Fruit fly (Drosophila melanogaster) whole organism, embryonic: ENCODE data around the gene CG9672.

Experiments used
- Bdp1 ChIP-seq: fragments of 200-800 bp; sonication (Bioruptor generic); optimal IDR thresholded peaks from 3 replicates; lab custom pipeline; 2016; ENCODE audit warnings: missing biosample characterization, missing genetic modification characterization
- Blimp-1 ChIP-seq: fragments of 200-800 bp; sonication (Bioruptor generic); optimal IDR thresholded peaks from 3 replicates; lab custom pipeline; 2018; ENCODE audit warnings: missing biosample characterization, missing genetic modification characterization, mild to moderate bottlenecking, moderate library complexity, missing genetic modification reagents
- CG10366 ChIP-seq: fragments of 200-800 bp; sonication (Bioruptor generic); IDR thresholded peaks from 2 replicates; pipeline ENCODE4 v1.3.6; 2022; ENCODE audit warnings: missing biosample characterization, missing genetic modification characterization
- CG11247 ChIP-seq: fragments of 200-800 bp; sonication (Bioruptor generic); IDR thresholded peaks from 2 replicates; pipeline ENCODE4 v1.3.6; 2022; ENCODE audit warnings: missing biosample characterization, missing genetic modification characterization
- CG11456 ChIP-seq: fragments of 200-800 bp; sonication (Bioruptor generic); IDR thresholded peaks from 3 replicates; pipeline ENCODE4 v1.3.6; 2022; ENCODE audit warnings: missing biosample characterization, missing genetic modification characterization
- CG11695 ChIP-seq: fragments of 200-800 bp; sonication (Bioruptor generic); IDR thresholded peaks from 3 replicates; pipeline ENCODE4 v1.3.6; 2022; ENCODE audit warnings: missing biosample characterization, missing genetic modification characterization
- CG11723 ChIP-seq: fragments of 200-800 bp; sonication (Bioruptor generic); optimal IDR thresholded peaks from 2 replicates; lab custom pipeline; 2017; ENCODE audit warnings: missing biosample characterization, mild to moderate bottlenecking, missing genetic modification characterization
- CG13424 ChIP-seq: fragments of 200-800 bp; sonication (Bioruptor generic); optimal IDR thresholded peaks from 2 replicates; lab custom pipeline; 2019; ENCODE audit warnings: missing biosample characterization, mild to moderate bottlenecking, missing genetic modification characterization, moderate library complexity
- CG15269 ChIP-seq: fragments of 200-800 bp; sonication (Bioruptor generic); optimal IDR thresholded peaks from 2 replicates; lab custom pipeline; 2018; ENCODE audit warnings: missing biosample characterization, mild to moderate bottlenecking, missing genetic modification characterization, moderate library complexity
- CG1529 ChIP-seq: fragments of 200-800 bp; sonication (Bioruptor generic); optimal IDR thresholded peaks from 3 replicates; lab custom pipeline; 2018; ENCODE audit warnings: missing biosample characterization, missing genetic modification characterization
- CG16815 ChIP-seq: fragments of 200-800 bp; sonication (Bioruptor generic); optimal IDR thresholded peaks from 3 replicates; lab custom pipeline; 2017; ENCODE audit warnings: missing biosample characterization, mild to moderate bottlenecking, missing genetic modification characterization
- CG17568 ChIP-seq: fragments of 200-800 bp; sonication (Bioruptor generic); optimal IDR thresholded peaks from 2 replicates; lab custom pipeline; 2018; ENCODE audit warnings: missing biosample characterization, mild to moderate bottlenecking, missing genetic modification characterization, moderate library complexity
- CG17912 ChIP-seq: fragments of 200-800 bp; sonication (Bioruptor generic); optimal IDR thresholded peaks from 2 replicates; lab custom pipeline; 2018; ENCODE audit warnings: missing biosample characterization, mild to moderate bottlenecking, missing genetic modification characterization
- CG18619 ChIP-seq: fragments of 200-800 bp; sonication (Bioruptor generic); optimal IDR thresholded peaks from 3 replicates; lab custom pipeline; 2017; ENCODE audit warnings: missing biosample characterization, mild to moderate bottlenecking, missing genetic modification characterization
- CG2889 ChIP-seq: fragments of 200-800 bp; sonication (Bioruptor generic); IDR thresholded peaks from 3 replicates; pipeline ENCODE4 v1.3.6; 2022; ENCODE audit warnings: missing biosample characterization, missing genetic modification characterization
- CG31224 ChIP-seq: fragments of 200-800 bp; sonication (Bioruptor generic); IDR thresholded peaks from 2 replicates; pipeline ENCODE4 v1.3.6; 2022; ENCODE audit warnings: missing biosample characterization, missing genetic modification characterization
- CG3838 ChIP-seq: fragments of 200-800 bp; sonication (Bioruptor generic); optimal IDR thresholded peaks from 3 replicates; lab custom pipeline; 2016; ENCODE audit warnings: missing biosample characterization, missing genetic modification characterization
- CG4282 ChIP-seq: fragments of 200-800 bp; sonication (Bioruptor generic); optimal IDR thresholded peaks from 2 replicates; lab custom pipeline; 2016; ENCODE audit warnings: missing biosample characterization, missing genetic modification characterization
- CG7271 ChIP-seq: fragments of 200-800 bp; sonication (Bioruptor generic); optimal IDR thresholded peaks from 2 replicates; lab custom pipeline; 2018; ENCODE audit warnings: missing biosample characterization, mild to moderate bottlenecking, missing genetic modification characterization, moderate library complexity
- CG8944 ChIP-seq: fragments of 200-800 bp; sonication (Bioruptor generic); optimal IDR thresholded peaks from 3 replicates; lab custom pipeline; 2016; ENCODE audit warnings: missing biosample characterization, missing genetic modification characterization
- CG9437 ChIP-seq: fragments of 200-800 bp; sonication (Bioruptor generic); optimal IDR thresholded peaks from 2 replicates; lab custom pipeline; 2018; ENCODE audit warnings: missing biosample characterization, mild to moderate bottlenecking, missing genetic modification characterization
- Dek ChIP-seq: fragments of 200-800 bp; sonication (Bioruptor generic); optimal IDR thresholded peaks from 3 replicates; lab custom pipeline; 2019; ENCODE audit warnings: missing biosample characterization, mild to moderate bottlenecking, missing genetic modification characterization, moderate library complexity
- Elba2 ChIP-seq: fragments of 200-800 bp; sonication (Bioruptor generic); optimal IDR thresholded peaks from 3 replicates; lab custom pipeline; 2016; ENCODE audit warnings: missing biosample characterization, missing genetic modification characterization
- Lpt ChIP-seq: fragments of >200 bp; optimal IDR thresholded peaks from 2 replicates; lab custom pipeline; 2018; ENCODE audit warnings: missing biosample characterization, missing genetic modification characterization
- Ravus ChIP-seq: fragments of 200-800 bp; sonication (Bioruptor generic); IDR thresholded peaks from 2 replicates; pipeline ENCODE4 v1.3.6; 2022; ENCODE audit warnings: missing biosample characterization, missing genetic modification characterization
- Sry-δ ChIP-seq: fragments of 200-800 bp; sonication (Bioruptor generic); optimal IDR thresholded peaks from 2 replicates; lab custom pipeline; 2016; ENCODE audit warnings: missing biosample characterization, missing genetic modification characterization
- YL-1 ChIP-seq: fragments of 200-800 bp; sonication (Bioruptor generic); optimal IDR thresholded peaks from 3 replicates; lab custom pipeline; 2017; ENCODE audit warnings: missing biosample characterization, mild to moderate bottlenecking, missing genetic modification characterization
- ac ChIP-seq: fragments of 200-800 bp; sonication (Bioruptor generic); optimal IDR thresholded peaks from 3 replicates; lab custom pipeline; 2017; ENCODE audit warnings: missing biosample characterization, mild to moderate bottlenecking, missing genetic modification characterization
- al ChIP-seq: fragments of 200-800 bp; sonication (Bioruptor generic); IDR thresholded peaks from 2 replicates; pipeline ENCODE4 v1.3.6; 2022; ENCODE audit warnings: missing biosample characterization, missing genetic modification characterization
- ato ChIP-seq: fragments of 200-800 bp; sonication (Bioruptor generic); IDR thresholded peaks from 2 replicates; pipeline ENCODE4 v1.3.6; 2022; ENCODE audit warnings: missing biosample characterization, missing genetic modification characterization; ENCODE audit not compliant: partially characterized antibody
- croc ChIP-seq: fragments of 200-800 bp; sonication (Bioruptor generic); conservative IDR thresholded peaks from 3 replicates; pipeline ENCODE4 v1.3.6; 2022; ENCODE audit warnings: missing biosample characterization, missing genetic modification characterization
- cwo ChIP-seq: fragments of 200-800 bp; sonication (Bioruptor generic); optimal IDR thresholded peaks from 3 replicates; lab custom pipeline; 2017; ENCODE audit warnings: missing biosample characterization, missing genetic modification characterization, mild to moderate bottlenecking, moderate library complexity, missing genetic modification reagents
- disco-r ChIP-seq: fragments of 200-800 bp; sonication (Bioruptor generic); optimal IDR thresholded peaks from 2 replicates; lab custom pipeline; 2016; ENCODE audit warnings: missing biosample characterization, missing genetic modification characterization
- gfzf ChIP-seq: fragments of 200-800 bp; sonication (Bioruptor generic); optimal IDR thresholded peaks from 2 replicates; lab custom pipeline; 2016; ENCODE audit warnings: missing biosample characterization, mild to moderate bottlenecking, missing genetic modification characterization, moderate library complexity
- hth ChIP-seq: fragments of >200 bp; optimal IDR thresholded peaks from 2 replicates; lab custom pipeline; 2017; ENCODE audit warnings: inconsistent platforms
- jigr1 ChIP-seq: fragments of 200-800 bp; sonication (Bioruptor generic); IDR thresholded peaks from 3 replicates; pipeline ENCODE4 v1.3.6; 2022; ENCODE audit warnings: missing biosample characterization, missing genetic modification characterization
- kni ChIP-seq: fragments of 200-800 bp; sonication (Bioruptor generic); optimal IDR thresholded peaks from 3 replicates; lab custom pipeline; 2017; ENCODE audit warnings: mild to moderate bottlenecking, missing biosample characterization, missing genetic modification reagents, missing genetic modification characterization
- lab ChIP-seq: fragments of 200-800 bp; sonication (Bioruptor generic); optimal IDR thresholded peaks from 3 replicates; lab custom pipeline; 2017; ENCODE audit warnings: missing biosample characterization, missing genetic modification characterization, mild to moderate bottlenecking, moderate library complexity, missing genetic modification reagents
- nerfin-2 ChIP-seq: fragments of 200-800 bp; sonication (Bioruptor generic); IDR thresholded peaks from 2 replicates; pipeline ENCODE4 v1.3.6; 2022; ENCODE audit warnings: missing biosample characterization, missing genetic modification characterization; ENCODE audit not compliant: partially characterized antibody
- p53 ChIP-seq: fragments of 200-800 bp; sonication (Bioruptor generic); optimal IDR thresholded peaks from 2 replicates; lab custom pipeline; 2016; ENCODE audit warnings: missing biosample characterization, missing genetic modification characterization
- pfk ChIP-seq: fragments of 200-800 bp; sonication (Bioruptor generic); optimal IDR thresholded peaks from 2 replicates; lab custom pipeline; 2018; ENCODE audit warnings: missing biosample characterization, mild to moderate bottlenecking, missing genetic modification characterization, moderate library complexity
- phol ChIP-seq: fragments of 200-800 bp; sonication (Bioruptor generic); optimal IDR thresholded peaks from 3 replicates; lab custom pipeline; 2018; ENCODE audit warnings: missing biosample characterization, mild to moderate bottlenecking, missing genetic modification characterization, moderate library complexity
- pum ChIP-seq: fragments of 200-800 bp; sonication (Bioruptor generic); optimal IDR thresholded peaks from 2 replicates; lab custom pipeline; 2016; ENCODE audit warnings: missing biosample characterization, missing genetic modification characterization
- pzg ChIP-seq: fragments of 200-800 bp; sonication (Bioruptor generic); optimal IDR thresholded peaks from 3 replicates; lab custom pipeline; 2018; ENCODE audit warnings: missing biosample characterization, mild to moderate bottlenecking, missing genetic modification characterization, moderate library complexity
- salm ChIP-seq: fragments of 200-800 bp; sonication (Bioruptor generic); optimal IDR thresholded peaks from 2 replicates; lab custom pipeline; 2018; ENCODE audit warnings: missing biosample characterization, mild to moderate bottlenecking, missing genetic modification characterization
- seq ChIP-seq: fragments of 200-800 bp; sonication (Bioruptor generic); IDR thresholded peaks from 2 replicates; pipeline ENCODE4 v1.3.6; 2022; ENCODE audit warnings: missing biosample characterization, missing genetic modification characterization
- sim ChIP-seq: fragments of 200-800 bp; sonication (Bioruptor generic); IDR thresholded peaks from 2 replicates; pipeline ENCODE4 v1.3.6; 2022; ENCODE audit warnings: missing biosample characterization, missing genetic modification characterization
- sisA ChIP-seq: fragments of 200-800 bp; sonication (Bioruptor generic); IDR thresholded peaks from 2 replicates; pipeline ENCODE4 v1.3.6; 2022; ENCODE audit warnings: missing biosample characterization, missing genetic modification characterization
- stwl ChIP-seq: fragments of 200-800 bp; sonication (Bioruptor generic); optimal IDR thresholded peaks from 3 replicates; lab custom pipeline; 2018; ENCODE audit warnings: missing biosample characterization, mild to moderate bottlenecking, missing genetic modification characterization, moderate library complexity
- tap ChIP-seq: fragments of 200-800 bp; optimal IDR thresholded peaks from 3 replicates; lab custom pipeline; 2019; ENCODE audit warnings: missing biosample characterization, mild to moderate bottlenecking, missing genetic modification characterization, moderate library complexity

CG9672 gene

dm6 chrX:16751579-16752156 is 45.0 kb upstream of the CG9672 start, which contains the start of gene goe (continued):
- TF ChIP-seq CG15269 (tag; lab: Kevin White, UChicago), result peak; percentile 75
- peak; percentile 85 for TF ChIP-seq CG18619 (GFP tag; lab: Kevin White, UChicago)
- TF ChIP-seq cwo, result peak; percentile 34
- peak; percentile 74 for TF ChIP-seq Bdp1 (GFP tag; lab: Kevin White, UChicago)
- TF ChIP-seq CG9437 (GFP tag; lab: Kevin White, UChicago), result peak; percentile 56
- no peak for TF ChIP-seq jigr1 (GFP tag; lab: Robert Waterston, UW)
- peak; percentile 44; the same call in 1 of the 2 replicates for TF ChIP-seq seq (GFP tag; lab: Robert Waterston, UW)
- TF ChIP-seq CG3838 (GFP tag; lab: Kevin White, UChicago), result peak; percentile 70
- TF ChIP-seq CG17912, result peak; percentile 91
- peak; percentile 98 for TF ChIP-seq Sry-δ (GFP tag; lab: Kevin White, UChicago)
- TF ChIP-seq gfzf (GFP tag; lab: Kevin White, UChicago), result peak; percentile 65
- peak; percentile 75 for TF ChIP-seq phol
- TF ChIP-seq CG11695 (GFP tag; lab: Robert Waterston, UW), result peak; percentile 29; the same call in 1 of the 3 replicates
- TF ChIP-seq p53 (GFP tag; lab: Kevin White, UChicago), result peak; percentile 85
- TF ChIP-seq nerfin-2 (GFP tag; lab: Robert Waterston, UW), result peak; percentile 64
- TF ChIP-seq sim, result 0 out of 2 replicates have a peak, but pooled peaks have one; percentile 45
- TF ChIP-seq hth (lab: Kevin White, UChicago), result no peak
- peak; percentile 80 for TF ChIP-seq CG4282
- TF ChIP-seq CG16815 (GFP tag; lab: Kevin White, UChicago), result peak; percentile 50
- TF ChIP-seq pzg (GFP tag; lab: Kevin White, UChicago), result peak; percentile 80
- peak; percentile 34 for TF ChIP-seq tap (tag; lab: Kevin White, UChicago)
- TF ChIP-seq pfk, result peak; percentile 49
- peak; percentile 76 for TF ChIP-seq CG7271
- TF ChIP-seq ac, result peak; percentile 36
- TF ChIP-seq CG13424 (tag; lab: Kevin White, UChicago), result peak; percentile 66
- peak; percentile 83 for TF ChIP-seq disco-r (GFP tag; lab: Kevin White, UChicago)
- peak; percentile 78 for TF ChIP-seq al (GFP tag; lab: Robert Waterston, UW)
- TF ChIP-seq CG11723 (GFP tag; lab: Kevin White, UChicago), result peak; percentile 64
- TF ChIP-seq Blimp-1 (GFP tag; lab: Kevin White, UChicago), result peak; percentile 31
- TF ChIP-seq CG11247 (GFP tag; lab: Robert Waterston, UW), result peak; percentile 84
- TF ChIP-seq CG11456 (GFP tag; lab: Robert Waterston, UW), result peak; percentile 89
- peak; percentile 84 for TF ChIP-seq lab (GFP tag; lab: Kevin White, UChicago)
- peak; percentile 50 for TF ChIP-seq YL-1 (GFP tag; lab: Kevin White, UChicago)
- peak; percentile 61 for TF ChIP-seq stwl (tag; lab: Kevin White, UChicago)
- TF ChIP-seq CG17568 (GFP tag; lab: Kevin White, UChicago), result peak; percentile 83
- peak; percentile 66 for TF ChIP-seq pum
- TF ChIP-seq Dek (tag; lab: Kevin White, UChicago), result peak; percentile 82
- TF ChIP-seq Elba2 (GFP tag; lab: Kevin White, UChicago), result peak; percentile 13
- TF ChIP-seq sisA (GFP tag; lab: Robert Waterston, UW), result peak; percentile 72
- peak; percentile 5 for TF ChIP-seq kni (GFP tag; lab: Kevin White, UChicago)
- no peak for TF ChIP-seq Lpt
- TF ChIP-seq CG31224 (GFP tag; lab: Robert Waterston, UW), result peak; percentile 69
- TF ChIP-seq croc (GFP tag; lab: Robert Waterston, UW), result peak; percentile 59; the same call in 2 of the 3 replicates
- TF ChIP-seq ato (GFP tag; lab: Robert Waterston, UW), result peak; percentile 63
- no peak for TF ChIP-seq CG2889 (GFP tag; lab: Robert Waterston, UW)
- TF ChIP-seq CG8944 (GFP tag; lab: Kevin White, UChicago), result peak; percentile 85
- TF ChIP-seq Ravus (GFP tag; lab: Robert Waterston, UW), result peak; percentile 2; the same call in 1 of the 2 replicates
- TF ChIP-seq salm, result peak; percentile 58
- peak; percentile 6 for TF ChIP-seq CG1529 (GFP tag; lab: Kevin White, UChicago)
- TF ChIP-seq CG10366, result peak; percentile 75
